Worm (Caenorhabditis elegans) whole organism, mixed stage, embryonic: Measurements from ENCODE around the gene saeg-1.

Experiments used
- blmp-1 ChIP-seq: fragments of 150-350 bp; optimal IDR thresholded peaks from 2 replicates; lab custom pipeline; 2014; ENCODE audit warnings: missing biosample characterization, missing genetic modification characterization
- ceh-83 ChIP-seq: fragments of 200-800 bp; sonication (Bioruptor generic); optimal IDR thresholded peaks from 2 replicates; lab custom pipeline; 2018; ENCODE audit warnings: mild to moderate bottlenecking, missing genetic modification characterization, missing compliant biosample characterization
- elt-1 ChIP-seq: sonication (generic microtip); optimal IDR thresholded peaks from 2 replicates; lab custom pipeline; 2017; ENCODE audit warnings: missing genetic modification characterization, mild to moderate bottlenecking, missing compliant biosample characterization, antibody characterized with exemption, moderate library complexity, borderline replicate concordance; ENCODE audit not compliant: insufficient read depth
- mep-1 ChIP-seq: fragments of 150-350 bp; optimal IDR thresholded peaks from 2 replicates; lab custom pipeline; 2017; ENCODE audit warnings: missing biosample characterization, missing genetic modification reagents, missing genetic modification characterization, inconsistent platforms
- nhr-237 ChIP-seq: fragments of 150-350 bp; optimal IDR thresholded peaks from 2 replicates; lab custom pipeline; 2014; ENCODE audit warnings: missing biosample characterization, missing genetic modification characterization
- nhr-28 ChIP-seq: fragments of 150-350 bp; optimal IDR thresholded peaks from 2 replicates; lab custom pipeline; 2014; ENCODE audit warnings: missing biosample characterization, missing genetic modification characterization
- nhr-76 ChIP-seq: sonication (generic microtip); optimal IDR thresholded peaks from 2 replicates; lab custom pipeline; 2017; ENCODE audit warnings: missing biosample characterization, missing genetic modification characterization
- pha-4 ChIP-seq: fragments of 150-350 bp; optimal IDR thresholded peaks from 2 replicates; lab custom pipeline; 2018; ENCODE audit warnings: missing biosample characterization, missing genetic modification reagents, missing genetic modification characterization
- snpc-4 ChIP-seq: fragments of 150-350 bp; optimal IDR thresholded peaks from 2 replicates; lab custom pipeline; 2014; ENCODE audit warnings: missing biosample characterization, missing genetic modification characterization
- unc-62 ChIP-seq: fragments of 150-350 bp; optimal IDR thresholded peaks from 2 replicates; lab custom pipeline; 2014; ENCODE audit warnings: missing biosample characterization, missing genetic modification reagents, missing genetic modification characterization

- no peak for TF ChIP-seq ceh-83 (GFP tag; lab: Kevin White, UChicago)
- no peak for TF ChIP-seq nhr-237 (tag; lab: Kevin White, UChicago)
- no peak for TF ChIP-seq elt-1 (tag; lab: Kevin White, UChicago)
- TF ChIP-seq blmp-1 (tag; lab: Kevin White, UChicago) = no peak
- TF ChIP-seq mep-1 = no peak
- TF ChIP-seq nhr-28 = no peak
- no peak for TF ChIP-seq snpc-4 (tag; lab: Kevin White, UChicago)
- TF ChIP-seq nhr-76 (tag; lab: Kevin White, UChicago) = no peak
- no peak for TF ChIP-seq pha-4 (tag; lab: Kevin White, UChicago)
- no peak for TF ChIP-seq unc-62 (GFP tag; lab: Kevin White, UChicago)
Measured at ce11 chrV:10861611-10862262, 3.8 kb downstream of the saeg-1 start.
